Worm (Caenorhabditis elegans): ENCODE data around the gene fip-3.

DNA sequence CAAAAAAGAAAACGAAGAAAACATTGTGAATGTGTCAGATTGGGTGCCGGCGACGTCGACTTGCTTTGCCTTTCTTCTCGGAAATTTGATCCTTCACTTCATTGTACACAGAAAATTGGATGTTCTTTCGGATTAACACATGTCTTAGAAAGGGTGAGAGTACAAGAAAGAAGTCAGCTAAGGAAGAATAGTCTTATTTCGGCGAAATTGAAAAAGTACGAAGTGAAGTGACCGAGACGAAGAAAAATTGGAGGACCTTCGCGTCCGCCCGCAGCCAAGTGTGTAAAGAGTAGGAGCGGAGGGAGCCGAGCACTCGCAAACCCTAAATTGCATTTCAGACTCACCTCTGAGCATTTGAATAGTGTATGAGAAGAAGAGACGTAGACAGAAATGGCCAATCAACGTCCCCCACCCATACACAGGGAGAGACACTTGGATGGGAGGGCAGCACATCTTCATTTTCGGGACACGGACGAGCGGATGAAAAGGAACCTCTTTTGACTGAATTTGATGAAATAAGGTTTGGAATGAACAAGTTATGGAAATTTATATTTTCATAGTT lies 615 bp downstream of the fip-3 start, which contains the start of gene glr-1:
- TF ChIP-seq ceh-82 (tag; optimal IDR thresholded peaks at IDR 0.05) (no peak), pha-4 (tag; optimal IDR thresholded peaks at IDR 0.05) (no peak), pqm-1 (tag; optimal IDR thresholded peaks at IDR 0.05) (no peak)
